Fruit fly (Drosophila melanogaster) whole organism, embryonic: Measurements from ENCODE around the gene sosie.

ENCODE experiments used
- Asciz ChIP-seq: fragments of 200-800 bp; sonication (Bioruptor generic); optimal IDR thresholded peaks from 2 replicates; lab custom pipeline; 2017; ENCODE audit warnings: missing biosample characterization, mild to moderate bottlenecking, missing genetic modification characterization, missing genetic modification reagents
- CG10274 ChIP-seq: fragments of 200-800 bp; sonication (Bioruptor generic); optimal IDR thresholded peaks from 3 replicates; lab custom pipeline; 2017; ENCODE audit warnings: missing biosample characterization, mild to moderate bottlenecking, missing genetic modification characterization
- CG10431 ChIP-seq: fragments of 200-800 bp; sonication (Bioruptor generic); optimal IDR thresholded peaks from 3 replicates; lab custom pipeline; 2018; ENCODE audit warnings: missing biosample characterization, mild to moderate bottlenecking, missing genetic modification characterization
- CG10543 ChIP-seq: fragments of 200-800 bp; sonication (Bioruptor generic); optimal IDR thresholded peaks from 3 replicates; lab custom pipeline; 2017; ENCODE audit warnings: missing biosample characterization, mild to moderate bottlenecking, missing genetic modification characterization, moderate library complexity
- CG11695 ChIP-seq: fragments of 200-800 bp; sonication (Bioruptor generic); IDR thresholded peaks from 3 replicates; pipeline ENCODE4 v1.3.6; 2022; ENCODE audit warnings: missing biosample characterization, missing genetic modification characterization
- CG12071 ChIP-seq: fragments of 200-800 bp; sonication (Bioruptor generic); optimal IDR thresholded peaks from 3 replicates; lab custom pipeline; 2018; ENCODE audit warnings: missing biosample characterization, mild to moderate bottlenecking, missing genetic modification characterization
- CG14710 ChIP-seq: fragments of 200-800 bp; sonication (Bioruptor generic); optimal IDR thresholded peaks from 3 replicates; lab custom pipeline; 2019; ENCODE audit warnings: missing biosample characterization, mild to moderate bottlenecking, missing genetic modification characterization, moderate library complexity
- CG15514 ChIP-seq: fragments of 200-800 bp; sonication (Bioruptor generic); optimal IDR thresholded peaks from 3 replicates; lab custom pipeline; 2017; ENCODE audit warnings: missing biosample characterization, missing genetic modification characterization, mild to moderate bottlenecking, moderate library complexity, missing genetic modification reagents
- CG2202 ChIP-seq: fragments of 200-800 bp; sonication (Bioruptor generic); optimal IDR thresholded peaks from 2 replicates; lab custom pipeline; 2018; ENCODE audit warnings: missing biosample characterization, mild to moderate bottlenecking, missing genetic modification characterization
- CG2875 ChIP-seq: fragments of 200-800 bp; sonication (Bioruptor generic); optimal IDR thresholded peaks from 2 replicates; lab custom pipeline; 2017; ENCODE audit warnings: missing biosample characterization, mild to moderate bottlenecking, missing genetic modification characterization, missing genetic modification reagents
- CG31365 ChIP-seq: fragments of 200-800 bp; sonication (Bioruptor generic); optimal IDR thresholded peaks from 2 replicates; lab custom pipeline; 2018; ENCODE audit warnings: missing biosample characterization, mild to moderate bottlenecking, missing genetic modification characterization
- CG3281 ChIP-seq: fragments of 200-800 bp; sonication (Bioruptor generic); optimal IDR thresholded peaks from 3 replicates; lab custom pipeline; 2017; ENCODE audit warnings: missing biosample characterization, mild to moderate bottlenecking, missing genetic modification characterization
- CG33557 ChIP-seq: fragments of 200-800 bp; sonication (Bioruptor generic); optimal IDR thresholded peaks from 2 replicates; lab custom pipeline; 2019; ENCODE audit warnings: missing biosample characterization, mild to moderate bottlenecking, missing genetic modification characterization, moderate library complexity
- CG34376 ChIP-seq: fragments of 200-800 bp; sonication (Bioruptor generic); optimal IDR thresholded peaks from 2 replicates; lab custom pipeline; 2018; ENCODE audit warnings: missing biosample characterization, mild to moderate bottlenecking, missing genetic modification characterization
- CG3838 ChIP-seq: fragments of 200-800 bp; sonication (Bioruptor generic); optimal IDR thresholded peaks from 3 replicates; lab custom pipeline; 2016; ENCODE audit warnings: missing biosample characterization, missing genetic modification characterization
- CG4854 ChIP-seq: fragments of 200-800 bp; sonication (Bioruptor generic); optimal IDR thresholded peaks from 2 replicates; lab custom pipeline; 2016; ENCODE audit warnings: missing biosample characterization, missing genetic modification characterization, inconsistent platforms
- CG6765 ChIP-seq: fragments of 200-800 bp; sonication (Bioruptor generic); optimal IDR thresholded peaks from 3 replicates; lab custom pipeline; 2017; ENCODE audit warnings: missing biosample characterization, mild to moderate bottlenecking, missing genetic modification characterization
- CG8359 ChIP-seq: fragments of 200-800 bp; sonication (Bioruptor generic); optimal IDR thresholded peaks from 2 replicates; lab custom pipeline; 2017; ENCODE audit warnings: missing biosample characterization, mild to moderate bottlenecking, missing genetic modification characterization, borderline replicate concordance
- CG9876 ChIP-seq: fragments of 200-800 bp; sonication (Bioruptor generic); optimal IDR thresholded peaks from 2 replicates; lab custom pipeline; 2016; ENCODE audit warnings: missing biosample characterization, missing genetic modification characterization
- D ChIP-seq, 2 experiments: fragments of 200-800 bp in 1 of 2; fragments of >200 bp in 1 of 2; sonication (Bioruptor generic) in 1 of 2; optimal IDR thresholded peaks; 2 replicates in 1 of 2; 3 replicates in 1 of 2; lab custom pipeline; 2017; ENCODE audit warnings: mild to moderate bottlenecking in 1 of 2, missing biosample characterization in 1 of 2, missing genetic modification characterization in 1 of 2, missing genetic modification reagents in 1 of 2
- Deaf1 ChIP-seq: fragments of 200-800 bp; optimal IDR thresholded peaks from 3 replicates; lab custom pipeline; 2019; ENCODE audit warnings: missing biosample characterization, mild to moderate bottlenecking, missing genetic modification characterization, moderate library complexity
- Dip3 ChIP-seq: fragments of 200-800 bp; sonication (Bioruptor generic); optimal IDR thresholded peaks from 3 replicates; lab custom pipeline; 2016; ENCODE audit warnings: missing biosample characterization, missing genetic modification characterization
- Dref ChIP-seq: fragments of 200-800 bp; sonication (Bioruptor generic); IDR thresholded peaks from 2 replicates; pipeline ENCODE4 v1.3.6; 2022; ENCODE audit warnings: missing biosample characterization, missing genetic modification characterization
- HmgZ ChIP-seq: fragments of 200-800 bp; sonication (Bioruptor generic); optimal IDR thresholded peaks from 2 replicates; lab custom pipeline; 2018; ENCODE audit warnings: missing biosample characterization, mild to moderate bottlenecking, missing genetic modification characterization
- Max ChIP-seq: fragments of 200-800 bp; sonication (Bioruptor generic); optimal IDR thresholded peaks from 2 replicates; lab custom pipeline; 2016; ENCODE audit warnings: missing biosample characterization, mild to moderate bottlenecking, missing genetic modification characterization
- Med ChIP-seq: fragments of 200-800 bp; sonication (Bioruptor generic); peaks from one replicate; lab custom pipeline; 2016; ENCODE audit warnings: missing biosample characterization, missing genetic modification characterization, mild to moderate bottlenecking, inconsistent platforms, moderate library complexity
- Mrtf ChIP-seq: fragments of 200-800 bp; sonication (Bioruptor generic); IDR thresholded peaks from 3 replicates; pipeline ENCODE4 v1.3.6; 2022; ENCODE audit warnings: missing biosample characterization, missing genetic modification characterization
- Nf-YB ChIP-seq: fragments of 200-800 bp; sonication (Bioruptor generic); optimal IDR thresholded peaks from 3 replicates; lab custom pipeline; 2019; ENCODE audit warnings: missing biosample characterization, mild to moderate bottlenecking, missing genetic modification characterization, moderate library complexity
- Spps ChIP-seq: fragments of 200-800 bp; sonication (Bioruptor generic); optimal IDR thresholded peaks from 2 replicates; lab custom pipeline; 2018; ENCODE audit warnings: missing biosample characterization, mild to moderate bottlenecking, missing genetic modification characterization
- Vsx1 ChIP-seq: fragments of 200-800 bp; sonication (Bioruptor generic); optimal IDR thresholded peaks from 2 replicates; lab custom pipeline; 2017; ENCODE audit warnings: missing biosample characterization, mild to moderate bottlenecking, missing genetic modification characterization, missing genetic modification reagents
- Xbp1 ChIP-seq: fragments of 200-800 bp; sonication (Bioruptor generic); optimal IDR thresholded peaks from 3 replicates; lab custom pipeline; 2016; ENCODE audit warnings: missing biosample characterization, mild to moderate bottlenecking, missing genetic modification characterization
- dmrt11E ChIP-seq: fragments of 200-800 bp; sonication (Bioruptor generic); optimal IDR thresholded peaks from 3 replicates; lab custom pipeline; 2018; ENCODE audit warnings: missing biosample characterization, mild to moderate bottlenecking, missing genetic modification characterization, moderate library complexity
- fd3F ChIP-seq: fragments of 200-800 bp; sonication (Bioruptor generic); optimal IDR thresholded peaks from 2 replicates; lab custom pipeline; 2018; ENCODE audit warnings: missing biosample characterization, mild to moderate bottlenecking, missing genetic modification characterization, moderate library complexity
- fd64A ChIP-seq: fragments of 200-800 bp; sonication (Bioruptor generic); optimal IDR thresholded peaks from 3 replicates; lab custom pipeline; 2018; ENCODE audit warnings: missing biosample characterization, mild to moderate bottlenecking, missing genetic modification characterization
- gcm ChIP-seq: fragments of 200-800 bp; sonication (Bioruptor generic); optimal IDR thresholded peaks from 2 replicates; lab custom pipeline; 2019; ENCODE audit warnings: missing biosample characterization, mild to moderate bottlenecking, missing genetic modification characterization, moderate library complexity
- gro ChIP-seq: fragments of 200-800 bp; sonication (Bioruptor generic); optimal IDR thresholded peaks from 2 replicates; lab custom pipeline; 2016; ENCODE audit warnings: missing biosample characterization, missing genetic modification characterization
- insv ChIP-seq, 2 experiments: fragments of 200-800 bp; sonication (Bioruptor generic); optimal IDR thresholded peaks; 3 replicates each; lab custom pipeline; 2016 to 2018; ENCODE audit warnings: missing biosample characterization in 2 of 2, missing genetic modification characterization in 2 of 2
- lola ChIP-seq, 3 experiments: fragments of >200 bp in 2 of 3; fragments of 200-800 bp in 1 of 3; sonication (Bioruptor generic) in 1 of 3; optimal IDR thresholded peaks; 2 replicates each; lab custom pipeline; 2017 to 2019; ENCODE audit warnings: missing biosample characterization in 3 of 3, missing genetic modification characterization in 3 of 3, mild to moderate bottlenecking in 1 of 3, moderate library complexity in 1 of 3
- mirr ChIP-seq: fragments of 200-800 bp; sonication (Bioruptor generic); optimal IDR thresholded peaks from 3 replicates; lab custom pipeline; 2018; ENCODE audit warnings: missing biosample characterization, mild to moderate bottlenecking, missing genetic modification characterization
- salm ChIP-seq: fragments of 200-800 bp; sonication (Bioruptor generic); optimal IDR thresholded peaks from 2 replicates; lab custom pipeline; 2018; ENCODE audit warnings: missing biosample characterization, mild to moderate bottlenecking, missing genetic modification characterization
- schlank ChIP-seq: fragments of 200-800 bp; sonication (Bioruptor generic); optimal IDR thresholded peaks from 2 replicates; lab custom pipeline; 2018; ENCODE audit warnings: missing biosample characterization, mild to moderate bottlenecking, missing genetic modification characterization
- sd ChIP-seq: fragments of 200-800 bp; sonication (Bioruptor generic); optimal IDR thresholded peaks from 3 replicates; lab custom pipeline; 2018; ENCODE audit warnings: missing biosample characterization, mild to moderate bottlenecking, missing genetic modification characterization, moderate library complexity
- sr ChIP-seq: fragments of 200-800 bp; sonication (Bioruptor generic); IDR thresholded peaks from 3 replicates; pipeline ENCODE4 v1.3.6; 2022; ENCODE audit warnings: missing biosample characterization, missing genetic modification characterization
- sug ChIP-seq: fragments of 200-800 bp; optimal IDR thresholded peaks from 2 replicates; lab custom pipeline; 2019; ENCODE audit warnings: missing biosample characterization, mild to moderate bottlenecking, missing genetic modification characterization, moderate library complexity
- tx ChIP-seq: fragments of 200-800 bp; sonication (Bioruptor generic); optimal IDR thresholded peaks from 2 replicates; lab custom pipeline; 2016; ENCODE audit warnings: missing biosample characterization, missing genetic modification characterization
- z ChIP-seq: fragments of 200-800 bp; sonication (Bioruptor generic); IDR thresholded peaks from 3 replicates; pipeline ENCODE4 v1.3.6; 2022; ENCODE audit warnings: missing biosample characterization, missing genetic modification characterization
- zf30C ChIP-seq: fragments of 200-800 bp; sonication (Bioruptor generic); optimal IDR thresholded peaks from 3 replicates; lab custom pipeline; 2018; ENCODE audit warnings: missing biosample characterization, mild to moderate bottlenecking, missing genetic modification characterization

Gene sosie

dm6 chr3R:24809576-24810279 is 24.0 kb upstream of the sosie start (continued):
- TF ChIP-seq Xbp1 (GFP tag; lab: Kevin White, UChicago) (no peak), Vsx1 (GFP tag; lab: Kevin White, UChicago) (peak; percentile 67), tx (GFP tag; lab: Kevin White, UChicago) (no peak), sd (tag; lab: Kevin White, UChicago) (peak; percentile 17), Mrtf (GFP tag; lab: Robert Waterston, UW) (no peak), CG4854 (GFP tag; lab: Kevin White, UChicago) (peak; percentile 63), Deaf1 (tag; lab: Kevin White, UChicago) (no peak), schlank (tag; lab: Kevin White, UChicago) (peak; percentile 43), zf30C (GFP tag; lab: Kevin White, UChicago) (no peak), fd3F (GFP tag; lab: Kevin White, UChicago) (peak; percentile 61), CG6765 (GFP tag; lab: Kevin White, UChicago) (peak; percentile 69), salm (tag; lab: Kevin White, UChicago) (peak; percentile 57), CG3838 (peak; percentile 37), Dref (GFP tag; lab: Robert Waterston, UW) (no peak), CG3281 (GFP tag; lab: Kevin White, UChicago) (peak; percentile 74), CG34376 (GFP tag; lab: Kevin White, UChicago) (peak; percentile 83), CG2875 (GFP tag; lab: Kevin White, UChicago) (peak; percentile 70), CG12071 (GFP tag; lab: Kevin White, UChicago) (peak; percentile 59), dmrt11E (tag; lab: Kevin White, UChicago) (peak; percentile 12), CG10431 (peak; percentile 44), Asciz (GFP tag; lab: Kevin White, UChicago) (peak; percentile 92), sr (GFP tag; lab: Robert Waterston, UW) (peak; percentile 29; the same call in 1 of the 3 replicates), gcm (GFP tag; lab: Kevin White, UChicago) (peak; percentile 44), Med (GFP tag; lab: Kevin White, UChicago) (peak; percentile 84), HmgZ (tag; lab: Kevin White, UChicago) (peak; percentile 26), z (GFP tag; lab: Robert Waterston, UW) (no peak), D (optimal IDR thresholded peaks at IDR 0.05; lab: Kevin White, UChicago) (no peak), D (GFP tag; optimal IDR thresholded peaks at IDR 0.05; lab: Kevin White, UChicago) (peak; percentile 39), CG15514 (GFP tag; lab: Kevin White, UChicago) (peak; percentile 74), Dip3 (GFP tag; lab: Kevin White, UChicago) (no peak), CG10274 (peak; percentile 25), CG14710 (tag; lab: Kevin White, UChicago) (peak; percentile 57), Max (no peak), CG9876 (GFP tag; lab: Kevin White, UChicago) (no peak), Spps (tag; lab: Kevin White, UChicago) (peak; percentile 41), fd64A (peak; percentile 76), sug (tag; lab: Kevin White, UChicago) (peak; percentile 44), CG11695 (GFP tag; lab: Robert Waterston, UW) (0 out of 3 replicates have a peak, but pooled peaks have one; percentile 11), gro (GFP tag; lab: Kevin White, UChicago) (peak; percentile 17), mirr (GFP tag; lab: Kevin White, UChicago) (peak; percentile 39), CG31365 (peak; percentile 45), CG10543 (peak; percentile 48), lola (GFP tag; optimal IDR thresholded peaks at IDR 0.05; lab: Kevin White, UChicago) (peak in 1 of 3 experiments; percentile 2), CG8359 (peak; percentile 54), CG33557 (peak; percentile 65), Nf-YB (peak; percentile 35), CG2202 (tag; lab: Kevin White, UChicago) (peak; percentile 53), insv (GFP tag; optimal IDR thresholded peaks at IDR 0.05; lab: Kevin White, UChicago) (peak in 1 of 2 experiments; percentile 19)
